Comparison of ENCODE assay signal across 5 fruit fly cellular contexts in genomic region chr3R:13816375-13816711, dm6.
TF ChIP-seq lines count a peak whose summit lies in the region.

No protein-coding gene starts in this region.

- no peak for TF ChIP-seq CTCF in whole organism, embryonic (GFP tag; optimal IDR thresholded peaks at IDR 0.05; lab: Kevin White, UChicago)

TF ChIP-seq in whole organism, adult, 20 proteins besides CTCF, POLR2A, EP300 and RAD21:
- TF ChIP-seq kay (GFP tag; lab: Kevin White, UChicago; ENCODE audit: borderline replicate concordance) (no peak), tj (GFP tag; optimal IDR thresholded peaks at IDR 0.05; lab: Kevin White, UChicago) (peak; percentile 6)

TF ChIP-seq in whole organism, embryonic, 481 proteins besides CTCF, POLR2A, EP300 and RAD21:
- TF ChIP-seq CG7928 (GFP tag; optimal IDR thresholded peaks at IDR 0.05; lab: Kevin White, UChicago) (no peak), Spps (tag; optimal IDR thresholded peaks at IDR 0.05; lab: Kevin White, UChicago) (no peak), CG32772 (GFP tag; IDR thresholded peaks at IDR 0.05; lab: Robert Waterston, UW) (no peak), mld (GFP tag; IDR thresholded peaks at IDR 0.05; lab: Robert Waterston, UW; ENCODE audit: partially characterized antibody) (no peak), CG2199 (GFP tag; IDR thresholded peaks at IDR 0.05; lab: Robert Waterston, UW) (peak; percentile 53; the same call in 1 of the 3 replicates), Hey (tag; optimal IDR thresholded peaks at IDR 0.05; lab: Kevin White, UChicago) (no peak), CG30403 (GFP tag; optimal IDR thresholded peaks at IDR 0.05; lab: Kevin White, UChicago) (no peak), cg (GFP tag; optimal IDR thresholded peaks at IDR 0.05; lab: Kevin White, UChicago) (peak; percentile 84), jumu (GFP tag; optimal IDR thresholded peaks at IDR 0.05; lab: Kevin White, UChicago) (no peak), Ets65A (GFP tag; lab: Kevin White, UChicago) (no peak), ATbp (GFP tag; optimal IDR thresholded peaks at IDR 0.05; lab: Kevin White, UChicago) (no peak), sqz (GFP tag; optimal IDR thresholded peaks at IDR 0.05; lab: Kevin White, UChicago) (peak; percentile 22), kni (GFP tag; optimal IDR thresholded peaks at IDR 0.05; lab: Kevin White, UChicago) (peak; percentile 64), nom (GFP tag; optimal IDR thresholded peaks at IDR 0.05; lab: Kevin White, UChicago) (peak; percentile 65), pros (GFP tag; optimal IDR thresholded peaks at IDR 0.05; lab: Kevin White, UChicago) (peak; percentile 66), abd-A (tag; optimal IDR thresholded peaks at IDR 0.05; lab: Kevin White, UChicago) (peak; percentile 24), Blimp-1 (GFP tag; optimal IDR thresholded peaks at IDR 0.05; lab: Kevin White, UChicago) (peak; percentile 10)

TF ChIP-seq in whole organism, prepupa, 60 proteins besides CTCF, POLR2A, EP300 and RAD21 (continues in another document):
- TF ChIP-seq lz (GFP tag; optimal IDR thresholded peaks at IDR 0.05; lab: Kevin White, UChicago) (peak; percentile 21), svp (GFP tag; lab: Kevin White, UChicago) (peak; percentile 29), CG6854 (GFP tag; optimal IDR thresholded peaks at IDR 0.05; lab: Kevin White, UChicago) (peak; percentile 93), Hr4 (GFP tag; optimal IDR thresholded peaks at IDR 0.05; lab: Kevin White, UChicago) (no peak), Smox (GFP tag; optimal IDR thresholded peaks at IDR 0.05; lab: Kevin White, UChicago) (peak; percentile 32), ss (GFP tag; optimal IDR thresholded peaks at IDR 0.05; lab: Kevin White, UChicago) (peak in 1 of 2 experiments; percentile 70), CG6792 (GFP tag; optimal IDR thresholded peaks at IDR 0.05; lab: Kevin White, UChicago) (peak; percentile 18), CG8119 (GFP tag; IDR thresholded peaks at IDR 0.05; lab: Robert Waterston, UW) (peak; percentile 36; the same call in 1 of the 3 replicates), CG34406 (GFP tag; optimal IDR thresholded peaks at IDR 0.05; lab: Kevin White, UChicago) (peak; percentile 41), CG16779 (tag; optimal IDR thresholded peaks at IDR 0.05; lab: Kevin White, UChicago) (no peak), CG3919 (GFP tag; optimal IDR thresholded peaks at IDR 0.05; lab: Kevin White, UChicago) (peak; percentile 21), CG8319 (GFP tag; optimal IDR thresholded peaks at IDR 0.05; lab: Kevin White, UChicago) (peak; percentile 0), Blimp-1 (GFP tag; optimal IDR thresholded peaks at IDR 0.05; lab: Kevin White, UChicago) (peak; percentile 74), net (GFP tag; optimal IDR thresholded peaks at IDR 0.05; lab: Kevin White, UChicago) (peak; percentile 60), CG6163 (GFP tag; IDR thresholded peaks at IDR 0.05; lab: Robert Waterston, UW) (peak; percentile 67; the same call in 2 of the 3 replicates), CG3032 (tag; optimal IDR thresholded peaks at IDR 0.05; lab: Kevin White, UChicago) (peak; percentile 13), Sox14 (GFP tag; optimal IDR thresholded peaks at IDR 0.05; lab: Kevin White, UChicago) (peak; percentile 20), dac (GFP tag; optimal IDR thresholded peaks at IDR 0.05; lab: Kevin White, UChicago) (no peak), Sox102F (GFP tag; optimal IDR thresholded peaks at IDR 0.05; lab: Kevin White, UChicago) (peak; percentile 53), Ets96B (tag; optimal IDR thresholded peaks at IDR 0.05; lab: Kevin White, UChicago) (peak; percentile 3), CG11762 (GFP tag; optimal IDR thresholded peaks at IDR 0.05; lab: Kevin White, UChicago; ENCODE audit: insufficient read depth) (no peak), acj6 (GFP tag; optimal IDR thresholded peaks at IDR 0.05; lab: Kevin White, UChicago) (no peak), esn (GFP tag; optimal IDR thresholded peaks at IDR 0.05; lab: Kevin White, UChicago) (no peak), OdsH (GFP tag; optimal IDR thresholded peaks at IDR 0.05; lab: Kevin White, UChicago) (no peak)

TF ChIP-seq in whole organism, pupa, 21 proteins besides CTCF, POLR2A, EP300 and RAD21:
- TF ChIP-seq CG13204 (GFP tag; optimal IDR thresholded peaks at IDR 0.05; lab: Kevin White, UChicago) (peak; percentile 31), Snoo (tag; optimal IDR thresholded peaks at IDR 0.05; lab: Kevin White, UChicago) (peak; percentile 65), Ets98B (GFP tag; IDR thresholded peaks at IDR 0.05; lab: Robert Waterston, UW) (peak; percentile 45; the same call in 1 of the 2 replicates), CG34367 (tag; optimal IDR thresholded peaks at IDR 0.05; lab: Kevin White, UChicago) (no peak), rn (GFP tag; IDR thresholded peaks at IDR 0.05; lab: Robert Waterston, UW) (no peak), CG17806 (tag; optimal IDR thresholded peaks at IDR 0.05; lab: Kevin White, UChicago) (no peak), Pif1B (GFP tag; optimal IDR thresholded peaks at IDR 0.05; lab: Kevin White, UChicago) (peak; percentile 27), CG8159 (tag; optimal IDR thresholded peaks at IDR 0.05; lab: Kevin White, UChicago) (peak; percentile 34), CG8301 (tag; optimal IDR thresholded peaks at IDR 0.05; lab: Kevin White, UChicago) (no peak), CG12605 (GFP tag; IDR thresholded peaks at IDR 0.05; lab: Robert Waterston, UW) (peak; percentile 43; the same call in 1 of the 2 replicates), Pif1A (GFP tag; optimal IDR thresholded peaks at IDR 0.05; lab: Kevin White, UChicago) (peak; percentile 29), CG9948 (tag; optimal IDR thresholded peaks at IDR 0.05; lab: Kevin White, UChicago) (no peak), D1 (tag; optimal IDR thresholded peaks at IDR 0.05; lab: Kevin White, UChicago) (no peak), CG14655 (GFP tag; optimal IDR thresholded peaks at IDR 0.05; lab: Kevin White, UChicago) (no peak), CG32121 (GFP tag; IDR thresholded peaks at IDR 0.05; lab: Robert Waterston, UW) (no peak; the same call in 1 of the 2 replicates), CG4496 (GFP tag; IDR thresholded peaks at IDR 0.05; lab: Robert Waterston, UW) (no peak), CG15710 (tag; optimal IDR thresholded peaks at IDR 0.05; lab: Kevin White, UChicago) (peak; percentile 11), fd96Ca (GFP tag; IDR thresholded peaks at IDR 0.05; lab: Robert Waterston, UW) (no peak), EcR (GFP tag; optimal IDR thresholded peaks at IDR 0.05; lab: Kevin White, UChicago) (peak; percentile 11), CG10348 (GFP tag; IDR thresholded peaks at IDR 0.05; lab: Robert Waterston, UW) (no peak), gl (tag; optimal IDR thresholded peaks at IDR 0.05; lab: Kevin White, UChicago) (peak; percentile 43)

TF ChIP-seq in whole organism, wandering third instar larva, 38 proteins besides CTCF, POLR2A, EP300 and RAD21:
- no peak for TF ChIP-seq Hr78 (GFP tag; optimal IDR thresholded peaks at IDR 0.05; lab: Kevin White, UChicago)
- TF ChIP-seq Hr83 (GFP tag; optimal IDR thresholded peaks at IDR 0.05; lab: Kevin White, UChicago; ENCODE audit: poor library complexity, severe bottlenecking): no peak
- TF ChIP-seq Rel (GFP tag; optimal IDR thresholded peaks at IDR 0.05; lab: Kevin White, UChicago): no peak
- TF ChIP-seq Rel (tag; optimal IDR thresholded peaks at IDR 0.05; lab: Kevin White, UChicago): peak; percentile 20
- TF ChIP-seq psq (GFP tag; optimal IDR thresholded peaks at IDR 0.05; lab: Kevin White, UChicago): no peak
- TF ChIP-seq Myc (optimal IDR thresholded peaks at IDR 0.05; lab: Kevin White, UChicago): no peak
- no peak for TF ChIP-seq brk (GFP tag; optimal IDR thresholded peaks at IDR 0.05; lab: Kevin White, UChicago)
- TF ChIP-seq foxo (GFP tag; optimal IDR thresholded peaks at IDR 0.05; lab: Kevin White, UChicago): no peak
TF ChIP-seq in whole organism, wandering third instar larva: peak in this region for 1.
